Worm (Caenorhabditis elegans): ENCODE data around the gene rol-6.

DNA sequence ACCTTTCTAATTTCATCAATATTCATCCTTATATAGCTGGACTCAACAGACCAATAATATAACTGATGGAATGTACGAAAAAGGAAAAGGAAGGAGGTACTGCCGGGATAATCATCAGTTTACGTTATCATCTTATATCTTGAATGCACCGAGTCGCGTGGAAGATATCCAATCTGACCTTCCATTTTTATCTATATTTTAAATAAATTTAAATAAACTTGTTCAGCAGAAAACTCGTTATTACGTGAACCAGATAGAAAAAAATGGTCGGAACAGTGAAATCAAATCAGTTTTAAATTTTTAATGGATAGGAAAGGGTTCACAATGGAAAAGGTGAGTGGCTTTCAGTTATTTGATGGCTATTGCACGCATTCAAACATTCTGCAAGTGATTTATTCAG, 34.0 kb downstream of the rol-6 start, which contains the start of gene pah-1:
- TF ChIP-seq nhr-25 (tag; optimal IDR thresholded peaks at IDR 0.05), result no peak
- TF ChIP-seq snpc-4 (tag; optimal IDR thresholded peaks at IDR 0.05), result no peak
- no peak for TF ChIP-seq ztf-11 (tag; optimal IDR thresholded peaks at IDR 0.05)
